Fruit fly (Drosophila melanogaster): ENCODE measurements around the gene Fas2.

The Fas2 gene

DNA sequence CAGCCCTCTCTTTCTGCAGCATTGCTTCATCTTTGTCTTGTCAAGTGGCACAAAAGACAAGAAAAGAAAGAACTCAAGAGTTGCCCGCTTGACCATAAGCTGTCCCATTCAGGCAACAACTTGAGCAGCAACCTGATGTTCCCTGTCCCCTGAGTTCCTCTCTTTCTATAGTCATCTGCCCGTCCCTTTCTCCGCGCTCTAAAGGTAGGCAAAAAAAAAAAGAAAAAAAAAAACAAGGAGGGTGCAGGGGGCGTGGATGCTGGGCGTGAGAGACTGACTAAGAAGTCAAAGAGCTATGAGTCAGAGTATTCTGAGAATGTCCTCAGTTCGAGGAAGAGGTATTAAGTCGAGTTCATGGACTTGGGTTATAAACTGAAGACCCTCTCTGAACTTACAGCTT lies 5.3 kb downstream of the Fas2 start:
- TF ChIP-seq tai (GFP tag; optimal IDR thresholded peaks at IDR 0.05) (no peak), foxo (GFP tag; optimal IDR thresholded peaks at IDR 0.05) (no peak), psq (GFP tag; optimal IDR thresholded peaks at IDR 0.05) (peak; percentile 19)

DNA sequence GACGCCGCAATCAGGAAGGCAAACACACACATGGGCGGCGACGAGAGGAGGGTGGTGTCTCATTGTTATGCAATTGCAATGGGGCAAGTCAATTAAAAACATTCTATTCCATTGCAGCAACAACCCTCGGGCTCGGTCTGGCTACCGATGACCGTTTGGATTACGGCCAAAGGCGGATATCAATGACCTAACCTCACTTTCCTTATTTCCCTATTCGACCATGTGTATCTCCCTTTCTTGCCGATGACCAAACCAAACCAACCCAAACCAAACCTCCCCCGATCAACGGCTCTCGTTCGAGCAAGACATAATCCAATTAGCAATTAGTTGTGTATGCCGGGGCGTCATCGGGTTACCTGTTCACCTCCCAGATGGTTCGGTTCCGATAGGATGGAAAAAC lies 7.1 kb downstream of the Fas2 start:
- TF ChIP-seq OdsH (GFP tag; optimal IDR thresholded peaks at IDR 0.05) = no peak
- no peak for TF ChIP-seq Myc (optimal IDR thresholded peaks at IDR 0.05)
- no peak for TF ChIP-seq CG9705 (GFP tag; optimal IDR thresholded peaks at IDR 0.05)
- no peak for TF ChIP-seq lola (GFP tag; optimal IDR thresholded peaks at IDR 0.05)

DNA sequence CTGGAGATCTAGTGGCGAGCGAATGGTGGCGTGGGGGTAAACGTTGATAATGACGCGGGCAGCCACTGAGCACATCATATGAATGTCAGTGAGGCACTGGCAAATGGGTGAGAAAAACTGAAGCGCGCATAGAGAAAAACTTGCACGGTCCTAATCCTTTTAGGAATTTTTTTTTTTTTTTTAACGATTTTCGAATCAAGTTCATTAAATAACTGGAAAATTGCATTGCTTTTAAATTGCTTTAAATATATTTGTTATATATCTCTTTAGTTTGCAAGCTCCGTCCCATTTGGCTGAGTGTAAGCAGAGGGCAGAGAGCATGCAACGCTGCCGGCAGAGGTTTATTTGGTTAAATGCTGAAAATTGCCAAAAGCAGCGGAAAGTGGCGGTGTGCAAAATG lies 8.4 kb downstream of the Fas2 start:
- TF ChIP-seq usp (GFP tag; optimal IDR thresholded peaks at IDR 0.05) = no peak
- TF ChIP-seq Dif (GFP tag; optimal IDR thresholded peaks at IDR 0.05; ENCODE audit: partially characterized antibody) = no peak
- TF ChIP-seq psq (GFP tag; optimal IDR thresholded peaks at IDR 0.05) = peak; percentile 44
- no peak for TF ChIP-seq dsf (GFP tag; optimal IDR thresholded peaks at IDR 0.05; ENCODE audit: borderline replicate concordance)
- TF ChIP-seq HLH106 (tag; optimal IDR thresholded peaks at IDR 0.05) = peak; percentile 55
- no peak for TF ChIP-seq Hr78 (GFP tag; optimal IDR thresholded peaks at IDR 0.05)
- TF ChIP-seq h (GFP tag; optimal IDR thresholded peaks at IDR 0.05) = peak; percentile 76
- no peak for TF ChIP-seq lola (GFP tag; optimal IDR thresholded peaks at IDR 0.05)
- TF ChIP-seq N (GFP tag; optimal IDR thresholded peaks at IDR 0.05) = no peak
- TF ChIP-seq br (GFP tag; optimal IDR thresholded peaks at IDR 0.05) = peak; percentile 54
- no peak for TF ChIP-seq Myc (optimal IDR thresholded peaks at IDR 0.05)
- TF ChIP-seq OdsH (GFP tag; optimal IDR thresholded peaks at IDR 0.05) = peak; percentile 53
- TF ChIP-seq jim (GFP tag; optimal IDR thresholded peaks at IDR 0.05) = no peak
- no peak for TF ChIP-seq tai (GFP tag; optimal IDR thresholded peaks at IDR 0.05)
- no peak for TF ChIP-seq Dfd (GFP tag; optimal IDR thresholded peaks at IDR 0.05)
- no peak for TF ChIP-seq Rel (GFP tag; optimal IDR thresholded peaks at IDR 0.05)
- TF ChIP-seq Rel (tag; optimal IDR thresholded peaks at IDR 0.05) = no peak
- peak; percentile 44 for TF ChIP-seq rgr (GFP tag; optimal IDR thresholded peaks at IDR 0.05)
- peak in 1 of 2 experiments; percentile 63 for TF ChIP-seq foxo (GFP tag; optimal IDR thresholded peaks at IDR 0.05)
- peak; percentile 1 for TF ChIP-seq woc (GFP tag; optimal IDR thresholded peaks at IDR 0.05)
- TF ChIP-seq CG32264 (GFP tag; optimal IDR thresholded peaks at IDR 0.05) = no peak
- TF ChIP-seq brk (GFP tag; optimal IDR thresholded peaks at IDR 0.05) = peak; percentile 37
- TF ChIP-seq Sp1 (GFP tag; optimal IDR thresholded peaks at IDR 0.05) = peak; percentile 2
- TF ChIP-seq pan (optimal IDR thresholded peaks at IDR 0.05) = no peak
- TF ChIP-seq Hnf4 (GFP tag; optimal IDR thresholded peaks at IDR 0.05) = peak; percentile 44
- peak; percentile 40 for TF ChIP-seq dmrt93B (GFP tag; optimal IDR thresholded peaks at IDR 0.05)
- no peak for TF ChIP-seq Mio (GFP tag; optimal IDR thresholded peaks at IDR 0.05)
- no peak for TF ChIP-seq sv (GFP tag; optimal IDR thresholded peaks at IDR 0.05)
- TF ChIP-seq fru (GFP tag; optimal IDR thresholded peaks at IDR 0.05) = peak; percentile 54
- no peak for TF ChIP-seq dl (GFP tag; optimal IDR thresholded peaks at IDR 0.05; ENCODE audit: insufficient read depth in 1 of 2, partially characterized antibody in 2 of 2)
- no peak for TF ChIP-seq Vsx2 (GFP tag; optimal IDR thresholded peaks at IDR 0.05; ENCODE audit: partially characterized antibody)
- no peak for TF ChIP-seq Hr83 (GFP tag; optimal IDR thresholded peaks at IDR 0.05; ENCODE audit: poor library complexity, severe bottlenecking)
- no peak for TF ChIP-seq GATAd (GFP tag; optimal IDR thresholded peaks at IDR 0.05)
- TF ChIP-seq ey (GFP tag; optimal IDR thresholded peaks at IDR 0.05) = peak; percentile 51
- no peak for TF ChIP-seq Jra (GFP tag; optimal IDR thresholded peaks at IDR 0.05)
- no peak for TF ChIP-seq sage (GFP tag; optimal IDR thresholded peaks at IDR 0.05)
- no peak for TF ChIP-seq CG9705 (GFP tag; optimal IDR thresholded peaks at IDR 0.05)
- TF ChIP-seq Abd-B (GFP tag; optimal IDR thresholded peaks at IDR 0.05) = no peak
- TF ChIP-seq CrebA (GFP tag; optimal IDR thresholded peaks at IDR 0.05; ENCODE audit: borderline replicate concordance) = no peak

Measured in whole organism, wandering third instar larva.